Worm (Caenorhabditis elegans): Measurements from ENCODE around the gene nhr-86.

- TF ChIP-seq pha-2 (tag; optimal IDR thresholded peaks at IDR 0.05) (no peak), zip-5 (tag; optimal IDR thresholded peaks at IDR 0.05) (no peak), nfya-1 (tag; optimal IDR thresholded peaks at IDR 0.05) (no peak), pros-1 (tag; optimal IDR thresholded peaks at IDR 0.05) (no peak), ceh-31 (tag; optimal IDR thresholded peaks at IDR 0.05) (no peak), ama-1 (optimal IDR thresholded peaks at IDR 0.05) (no peak), ceh-6 (GFP tag; optimal IDR thresholded peaks at IDR 0.05) (no peak), odd-2 (tag; optimal IDR thresholded peaks at IDR 0.05) (no peak), F13H6.1 (tag; optimal IDR thresholded peaks at IDR 0.05) (no peak), ref-2 (tag; optimal IDR thresholded peaks at IDR 0.05) (no peak), unc-86 (tag; optimal IDR thresholded peaks at IDR 0.05) (no peak), sdc-2 (tag; optimal IDR thresholded peaks at IDR 0.05) (no peak), fkh-10 (GFP tag; optimal IDR thresholded peaks at IDR 0.05) (no peak)
Observed at ce11 chrV:2016428-2016827, 50.2 kb downstream of the nhr-86 start, which contains the start of gene F59A7.2.

All from whole organism, late embryonic.